Worm (Caenorhabditis elegans) whole organism, dauer: ENCODE results near the gene txt-13.

Source experiments
- unc-62 ChIP-seq: sonication (generic microtip); optimal IDR thresholded peaks from 2 replicates; lab custom pipeline; 2017; ENCODE audit warnings: missing biosample characterization, missing genetic modification reagents, missing genetic modification characterization

txt-13 gene

DNA sequence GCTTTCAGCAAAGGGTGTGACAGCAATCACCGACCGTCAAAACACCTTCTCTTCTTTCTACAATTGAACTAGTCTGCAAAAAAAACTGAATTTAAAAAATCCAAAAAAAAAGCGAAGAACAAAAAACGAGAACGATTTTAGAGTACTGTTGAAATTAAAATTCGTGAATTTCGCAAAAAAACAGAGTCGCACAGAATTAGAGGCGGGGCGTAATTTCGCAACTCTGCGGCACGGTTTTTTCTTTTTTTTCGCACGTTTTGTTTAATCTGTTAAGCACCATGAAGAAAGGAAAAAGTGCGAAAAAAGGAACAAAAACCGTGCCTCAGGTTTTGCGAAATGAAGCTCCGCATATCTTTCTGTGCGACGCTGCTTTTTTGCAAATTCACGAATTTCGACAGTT lies 15.4 kb upstream of the txt-13 start, which contains the start of gene mnk-1:
Gene mnk-1 (minus strand): TSS at position 73 of the 400 bp plus-strand sequence.
- TF ChIP-seq unc-62 (GFP tag; lab: Kevin White, UChicago) = no peak

DNA sequence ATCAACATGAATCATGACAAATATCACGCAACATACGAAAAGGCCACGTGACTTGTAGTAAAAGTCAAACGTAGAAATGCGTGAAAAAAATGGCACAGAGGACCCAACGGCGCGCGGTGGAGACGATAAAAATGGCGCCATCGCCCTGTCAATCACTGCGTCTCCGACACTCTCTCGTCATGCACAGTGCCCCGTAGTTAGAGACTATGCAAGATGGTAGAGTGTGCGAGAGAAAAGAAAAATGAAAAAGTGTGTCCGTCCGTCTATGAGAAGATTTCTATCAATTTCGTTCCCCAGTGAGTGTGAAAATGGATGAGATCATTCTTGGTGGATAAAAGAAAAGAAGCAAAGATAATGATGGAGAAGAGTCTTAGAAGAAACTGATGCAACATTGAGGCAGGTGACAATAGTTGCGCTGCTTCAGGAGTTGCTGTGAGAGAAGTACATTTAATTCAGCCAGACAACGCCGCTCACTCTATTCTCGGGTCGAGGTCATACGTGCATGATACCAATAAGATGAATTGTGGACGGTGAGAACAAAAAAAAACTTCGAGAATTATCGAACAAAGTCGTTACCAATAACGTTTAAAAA lies 14.8 kb upstream of the txt-13 start:
- no peak for TF ChIP-seq unc-62 (GFP tag; lab: Kevin White, UChicago)

DNA sequence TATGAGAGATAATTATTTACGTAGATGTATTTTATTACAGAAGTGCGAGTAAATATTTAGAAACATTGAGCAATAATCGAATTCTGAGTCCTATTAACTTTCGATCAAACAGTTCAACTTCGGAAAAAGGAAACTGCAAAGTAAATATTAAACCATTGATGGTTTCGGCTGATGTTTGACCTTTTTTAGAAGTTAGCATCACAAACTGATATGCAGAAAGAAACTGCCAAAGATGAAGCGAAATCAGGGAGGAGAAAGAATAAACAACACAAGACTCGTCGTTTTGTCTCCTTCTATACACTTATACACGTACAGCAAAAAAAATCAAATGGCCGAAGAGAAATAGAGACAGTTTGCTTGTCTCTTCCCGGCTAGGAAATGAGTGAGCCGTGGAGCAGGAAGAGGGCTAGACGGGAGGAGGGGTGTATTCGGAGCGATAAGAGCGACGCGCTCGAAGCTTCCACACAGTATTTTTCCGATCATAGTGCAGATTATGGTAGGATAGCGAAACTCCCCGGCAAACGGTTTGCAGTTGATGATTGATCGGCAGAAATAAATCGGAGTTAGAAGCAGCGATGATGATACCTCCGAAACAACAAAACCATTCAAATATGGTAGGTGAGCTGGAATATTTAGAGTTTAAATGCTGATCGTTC lies 13.7 kb upstream of the txt-13 start:
- no peak for TF ChIP-seq unc-62 (GFP tag; lab: Kevin White, UChicago)

DNA sequence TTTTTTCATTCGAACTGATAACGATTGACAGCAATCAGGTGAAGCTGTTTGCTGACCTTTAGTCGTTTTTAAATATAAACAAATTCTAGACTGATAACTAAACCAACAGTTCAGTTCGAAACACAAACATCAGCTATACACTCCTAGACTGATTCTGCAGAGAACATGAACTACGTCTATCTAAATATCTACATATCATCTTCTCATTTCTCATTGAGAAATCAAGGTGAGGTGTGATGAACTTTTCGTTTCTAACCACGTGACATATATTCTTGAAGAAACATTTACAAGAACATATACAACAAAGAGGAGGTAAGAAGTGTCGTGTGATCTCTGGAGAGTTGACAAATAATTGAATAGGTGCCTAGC lies 13.2 kb upstream of the txt-13 start:
- TF ChIP-seq unc-62 (GFP tag; lab: Kevin White, UChicago) = no peak

DNA sequence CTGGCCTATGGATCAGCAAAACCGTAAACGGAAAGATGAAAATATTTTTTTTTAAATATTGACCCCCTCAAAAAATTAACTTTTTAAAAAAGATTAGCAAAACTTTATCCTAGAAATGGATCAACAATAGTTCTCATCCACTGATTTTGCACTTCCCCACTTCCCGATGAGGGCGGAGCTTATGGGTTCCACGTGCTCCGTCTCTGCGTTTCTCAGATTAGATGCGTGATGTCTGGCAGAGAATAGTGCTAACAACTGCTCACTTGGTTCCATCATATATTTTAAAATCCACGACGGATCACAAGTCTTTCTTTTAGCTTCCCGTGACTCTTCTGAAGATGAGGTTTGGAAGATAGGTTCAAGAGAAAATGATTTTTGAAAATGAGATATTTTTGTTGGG lies 12.1 kb upstream of the txt-13 start:
- TF ChIP-seq unc-62 (GFP tag; lab: Kevin White, UChicago) = no peak

DNA sequence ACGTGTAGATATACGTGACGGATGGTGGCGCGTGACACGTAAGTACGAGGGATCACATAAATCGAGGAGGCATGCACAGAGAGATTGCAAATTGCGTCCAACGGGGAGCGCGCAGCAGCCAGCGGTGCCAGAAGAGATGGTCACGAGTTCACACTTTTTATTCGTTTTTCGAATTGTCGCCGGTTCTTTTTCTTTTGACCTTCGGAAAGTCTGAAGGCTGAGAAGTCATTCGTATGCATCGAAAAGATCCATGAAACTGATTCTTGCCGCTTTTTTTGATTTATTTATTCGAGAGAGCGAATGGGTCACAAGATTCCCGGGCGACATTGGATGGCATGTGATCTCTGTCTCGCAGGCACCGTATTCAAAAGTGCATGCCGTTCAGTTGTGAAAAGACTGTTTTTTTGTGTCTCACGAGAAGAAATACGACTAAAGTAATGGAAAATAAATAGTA lies 11.4 kb upstream of the txt-13 start:
- TF ChIP-seq unc-62 (GFP tag; lab: Kevin White, UChicago) = no peak

DNA sequence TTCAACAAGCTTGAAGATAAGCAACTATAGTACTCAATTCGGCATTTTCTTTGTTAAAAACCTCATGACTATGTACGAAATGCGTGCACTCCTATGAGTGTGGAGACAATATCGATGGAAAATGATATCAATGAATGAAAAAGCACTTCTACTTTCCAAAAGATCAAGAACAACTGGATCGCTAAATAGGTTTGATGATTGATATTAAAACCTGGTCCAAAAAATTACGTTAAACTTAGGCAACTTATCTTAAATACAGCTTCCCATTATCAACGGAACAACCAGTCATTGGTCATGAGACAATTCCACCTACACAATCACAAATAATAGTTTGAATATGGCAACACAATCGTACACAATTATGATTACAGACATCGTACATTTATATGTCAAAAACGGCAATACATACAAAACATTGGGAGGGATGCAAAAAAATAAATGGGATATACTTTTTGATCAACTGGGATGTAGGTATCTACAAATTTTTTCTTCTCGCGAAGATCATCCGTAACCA lies 10.7 kb upstream of the txt-13 start:
- no peak for TF ChIP-seq unc-62 (GFP tag; lab: Kevin White, UChicago)

DNA sequence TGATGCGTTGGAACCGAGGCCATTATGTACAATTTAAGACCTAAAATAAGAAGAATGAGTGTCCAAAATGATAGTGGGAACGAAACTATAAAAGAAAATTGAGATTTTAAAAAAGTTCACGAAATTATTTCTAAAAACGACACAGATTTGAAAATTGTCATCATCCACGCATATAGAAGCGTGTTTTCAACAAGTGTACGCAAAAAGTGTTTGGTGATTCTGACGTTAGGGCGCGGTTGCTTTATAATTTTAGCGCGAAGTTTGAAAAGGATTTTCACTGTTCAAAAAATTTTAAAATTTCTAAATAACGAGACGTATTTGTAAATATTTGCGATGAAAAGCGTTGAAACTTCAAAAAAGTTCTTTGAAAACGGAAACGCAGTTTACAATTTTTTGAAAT lies 7.0 kb upstream of the txt-13 start, which contains the start of gene cdc-48.1:
Gene cdc-48.1 (minus strand): TSS at position 40 of the 400 bp plus-strand sequence.
- TF ChIP-seq unc-62 (GFP tag; lab: Kevin White, UChicago) = peak; percentile 74

DNA sequence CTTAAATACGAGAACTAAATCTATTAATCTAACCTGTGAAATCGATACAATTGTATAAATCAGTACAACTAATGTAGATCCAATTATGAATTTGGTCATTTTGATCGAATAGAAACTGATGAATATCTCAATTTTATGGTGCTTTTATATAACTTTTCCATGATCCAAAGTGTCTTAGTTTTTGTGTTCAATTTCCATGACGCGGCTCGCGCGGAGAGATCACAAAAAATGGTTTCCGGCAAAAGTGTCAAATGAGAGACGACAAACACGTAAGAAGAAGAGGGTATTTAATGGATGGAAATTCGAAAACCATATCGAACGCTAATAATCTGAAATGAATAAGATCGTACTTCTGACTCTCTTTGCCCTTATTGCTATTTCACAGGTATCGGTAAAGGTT lies 5.8 kb upstream of the txt-13 start, which contains the start of the genes C06A1.6 and C06A1.7:
Gene C06A1.6 (minus strand): TSS at position 101 of the 400 bp plus-strand sequence.
Gene C06A1.7 (plus strand): TSS at position 314 of the 400 bp plus-strand sequence.
- no peak for TF ChIP-seq unc-62 (GFP tag; lab: Kevin White, UChicago)

DNA sequence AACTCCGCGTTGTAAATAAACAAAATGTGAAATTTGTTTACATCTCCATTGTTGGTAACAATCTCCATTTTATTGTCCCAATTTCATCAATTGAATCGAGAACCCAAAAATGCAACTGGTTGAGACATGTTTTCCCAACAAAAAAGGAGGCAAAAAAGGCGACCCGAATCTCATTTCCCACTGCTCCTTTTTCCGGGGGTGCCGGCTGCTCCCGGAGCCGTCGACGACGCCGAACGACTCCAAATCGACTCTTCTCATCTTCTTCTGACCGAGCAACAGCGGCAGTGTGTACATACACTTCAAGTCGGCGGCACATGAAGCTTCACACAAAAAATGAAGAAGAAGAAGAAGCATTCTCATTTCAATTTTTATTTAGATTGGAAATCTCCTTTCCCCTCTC lies 3.9 kb upstream of the txt-13 start:
- TF ChIP-seq unc-62 (GFP tag; lab: Kevin White, UChicago) = no peak

DNA sequence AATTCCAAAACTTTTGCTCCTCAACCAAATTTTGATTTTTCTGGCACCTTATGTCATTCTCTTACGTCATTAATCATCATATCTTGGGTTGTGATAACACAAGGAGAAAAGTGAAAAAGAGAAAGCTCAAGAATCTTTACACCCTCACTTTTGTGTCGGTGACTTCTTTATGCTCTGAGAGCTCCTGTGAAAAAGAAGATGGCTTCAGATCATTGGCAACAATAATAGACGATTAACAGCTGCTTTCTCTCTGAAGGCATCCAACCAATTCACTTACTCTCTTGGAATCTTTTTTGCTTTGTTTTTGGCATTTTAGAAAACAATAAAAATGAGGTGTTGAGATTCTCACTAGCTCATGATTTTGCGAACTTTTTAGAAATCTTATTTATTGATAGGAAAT lies 904 bp upstream of the txt-13 start:
- TF ChIP-seq unc-62 (GFP tag; lab: Kevin White, UChicago) = no peak

DNA sequence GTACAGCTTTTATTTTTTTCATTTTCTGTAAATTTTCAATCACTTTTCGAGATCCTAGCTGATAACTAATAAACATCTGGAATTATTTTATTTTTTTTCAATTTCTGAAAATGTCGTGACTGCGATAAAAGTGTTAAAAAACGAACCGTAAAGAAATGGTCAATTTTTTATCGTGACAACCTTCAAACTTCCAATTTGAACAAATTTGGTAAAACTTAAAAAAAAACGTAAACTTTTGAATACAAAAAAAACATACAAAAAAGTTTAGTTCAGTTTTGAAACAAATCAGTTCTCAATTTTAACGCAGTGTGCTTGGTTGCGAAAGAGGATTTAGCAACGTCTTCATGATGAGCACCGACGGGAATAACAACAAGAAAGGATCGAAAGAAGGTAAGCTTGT lies 1.6 kb downstream of the txt-13 start, which contains the start of gene C06A1.3:
Gene C06A1.3 (plus strand): TSS at position 301 of the 400 bp plus-strand sequence.
- no peak for TF ChIP-seq unc-62 (GFP tag; lab: Kevin White, UChicago)

DNA sequence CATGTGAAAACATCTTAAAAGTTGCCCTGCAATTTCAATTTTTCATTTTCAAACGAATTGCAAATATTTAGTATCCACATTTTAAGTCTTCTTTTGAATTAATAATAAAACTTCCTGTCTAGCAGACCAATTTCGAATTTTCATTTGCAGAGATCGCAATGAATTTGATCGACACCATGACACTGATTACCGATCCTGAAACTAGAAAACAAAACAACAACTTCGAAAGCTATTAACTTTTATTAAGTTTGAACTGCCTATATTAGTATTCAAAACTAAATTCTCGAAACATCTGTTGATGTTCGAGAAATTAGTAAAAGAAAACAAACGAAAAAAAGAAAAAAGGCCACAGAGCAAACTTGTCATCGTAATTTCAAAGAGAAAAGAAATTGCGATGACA lies 3.8 kb downstream of the txt-13 start:
- no peak for TF ChIP-seq unc-62 (GFP tag; lab: Kevin White, UChicago)

DNA sequence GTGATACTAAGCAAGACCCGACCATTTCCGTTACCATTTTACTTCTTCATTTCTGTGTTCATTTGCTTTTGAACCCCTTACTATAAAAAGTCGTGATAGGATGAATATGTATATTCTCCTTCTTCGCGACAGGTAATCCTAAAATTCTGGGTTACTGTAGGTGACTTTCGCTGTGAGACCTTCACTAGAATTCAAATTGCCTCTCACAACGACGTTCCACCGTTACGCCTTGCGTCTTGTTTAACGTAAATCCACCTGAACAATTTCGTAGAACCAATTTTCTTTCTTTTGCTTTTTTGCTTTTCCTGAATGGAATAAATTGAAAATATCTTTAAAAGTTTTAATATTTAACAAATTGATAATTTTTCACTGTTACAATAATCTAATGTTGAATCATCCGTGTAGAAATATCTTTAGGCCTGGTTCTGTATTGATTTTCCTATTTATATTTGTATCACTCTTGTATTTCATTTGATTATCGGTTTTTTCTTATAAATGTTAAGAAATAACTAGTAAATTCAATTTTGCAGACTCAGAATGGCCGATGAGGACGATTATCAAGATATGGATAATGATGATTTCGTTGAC lies 8.5 kb downstream of the txt-13 start, which contains the start of gene rpb-6:
Gene rpb-6 (plus strand): TSS at position 538 of the 588 bp plus-strand sequence.
- no peak for TF ChIP-seq unc-62 (GFP tag; lab: Kevin White, UChicago)

DNA sequence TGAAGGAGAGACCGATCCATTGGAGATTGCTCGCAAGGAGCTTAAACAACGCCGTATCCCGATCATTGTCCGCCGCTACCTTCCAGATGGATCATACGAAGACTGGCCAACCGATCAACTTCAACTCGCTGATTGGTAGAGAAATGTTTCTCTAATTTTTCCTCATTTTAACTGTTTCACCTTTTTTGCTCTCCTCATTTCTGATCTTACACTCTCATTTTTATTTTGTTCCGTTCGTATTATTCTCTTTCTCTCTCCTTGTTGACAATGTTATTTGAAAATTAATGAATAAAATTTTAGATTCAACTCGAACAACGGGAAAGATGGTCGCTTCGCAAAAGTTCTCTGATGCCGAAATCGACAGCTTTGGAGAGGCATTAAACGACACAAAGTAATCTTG lies 9.3 kb downstream of the txt-13 start, which contains the start of gene dohh-1:
Gene dohh-1 (plus strand): TSS at position 301 of the 400 bp plus-strand sequence.
- no peak for TF ChIP-seq unc-62 (GFP tag; lab: Kevin White, UChicago)

DNA sequence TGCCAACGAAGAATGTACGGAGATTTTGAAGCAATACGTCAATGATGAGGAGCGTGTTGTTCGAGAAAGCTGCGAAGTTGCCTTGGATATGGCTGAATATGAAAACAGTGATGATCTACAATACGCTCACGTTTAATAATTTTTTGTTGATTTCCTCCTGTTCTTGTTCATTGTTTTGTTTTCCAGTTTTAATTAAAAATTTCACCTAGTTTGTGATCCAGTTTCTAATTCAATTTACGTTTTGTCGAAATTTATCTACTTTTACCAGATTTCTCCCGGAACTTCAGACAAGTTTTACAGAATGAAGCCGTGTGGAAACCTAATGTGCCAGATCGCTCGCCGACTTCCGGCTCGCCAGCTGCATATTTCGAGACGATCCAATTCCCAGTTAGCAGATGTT lies 10.4 kb downstream of the txt-13 start, which contains the start of gene dap-3:
Gene dap-3 (plus strand): TSS at position 301 of the 400 bp plus-strand sequence.
- no peak for TF ChIP-seq unc-62 (GFP tag; lab: Kevin White, UChicago)
